Worm (Caenorhabditis elegans) whole organism, late embryonic: ENCODE measurements around the gene tdo-2.

Experiments
- pros-1 ChIP-seq: fragments of 150-350 bp; optimal IDR thresholded peaks from 2 replicates; lab custom pipeline; 2014; ENCODE audit warnings: missing biosample characterization, missing genetic modification reagents, missing genetic modification characterization
- sox-4 ChIP-seq: sonication (generic microtip); optimal IDR thresholded peaks from 2 replicates; lab custom pipeline; 2017; ENCODE audit warnings: mild to moderate bottlenecking, missing genetic modification characterization, inconsistent platforms, missing compliant biosample characterization
- tbx-2 ChIP-seq: sonication (generic microtip); optimal IDR thresholded peaks from 2 replicates; lab custom pipeline; 2016; ENCODE audit warnings: missing genetic modification characterization, missing compliant biosample characterization

DNA sequence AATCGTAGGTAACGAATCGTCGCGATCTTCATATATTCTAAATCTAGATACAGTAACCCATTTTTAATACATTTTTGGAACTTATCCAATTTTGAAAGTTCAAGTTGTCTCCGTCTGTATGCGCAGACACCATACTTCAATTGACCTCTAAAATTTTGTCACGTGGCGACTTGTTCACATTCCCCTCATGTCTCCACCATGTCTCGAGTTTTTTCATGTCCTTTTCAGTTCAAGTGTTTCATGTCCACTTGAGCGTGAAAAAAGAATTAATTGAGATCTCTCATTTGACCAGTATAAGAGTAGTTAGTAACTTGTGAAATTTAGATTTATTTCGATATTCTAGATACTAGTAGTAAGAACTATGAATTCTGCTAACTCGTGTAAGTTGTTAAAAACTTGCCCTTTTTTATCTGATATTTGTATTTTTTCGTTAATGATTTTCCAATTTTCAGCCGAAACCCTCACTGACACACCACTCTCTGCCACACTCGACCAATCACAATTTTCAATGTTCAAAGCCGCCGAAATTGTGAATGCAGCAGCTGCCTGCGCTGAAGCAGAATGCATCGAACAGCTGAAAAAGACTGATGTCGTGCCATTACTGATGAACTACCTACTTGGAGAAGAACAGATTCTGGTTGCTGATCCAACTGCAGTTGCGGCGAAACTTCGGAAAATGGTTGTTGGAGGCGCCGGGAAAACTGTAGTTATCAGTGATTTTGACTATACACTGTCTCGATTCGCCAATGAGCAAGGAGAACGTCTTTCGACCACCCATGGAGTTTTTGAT lies 32.0 kb upstream of the tdo-2 start:
- TF ChIP-seq tbx-2 (tag; lab: Kevin White, UChicago), result no peak
- no peak for TF ChIP-seq sox-4 (tag; lab: Kevin White, UChicago)
- no peak for TF ChIP-seq pros-1
